Worm (Caenorhabditis elegans): ENCODE data around the gene fbxb-83.

- TF ChIP-seq hnd-1 (tag; optimal IDR thresholded peaks at IDR 0.05) (no peak), F13C5.2 (tag; optimal IDR thresholded peaks at IDR 0.05) (no peak), flt-1 (GFP tag; IDR thresholded peaks at IDR 0.05) (no peak), ama-1 (optimal IDR thresholded peaks at IDR 0.05) (no peak), tbx-37 (GFP tag; conservative IDR thresholded peaks at IDR 0.05) (no peak), aly-1 (tag; optimal IDR thresholded peaks at IDR 0.05) (no peak)
These were observed 49.1 kb upstream of the fbxb-83 start, which contains the start of gene F40G9.17 for ce11 chrIII:194160-194559.
